Fruit fly (Drosophila melanogaster) whole organism, embryonic: ENCODE data around the gene CG12522.

Experiments
- B-H2 ChIP-seq: fragments of 200-800 bp; sonication (Bioruptor generic); optimal IDR thresholded peaks from 2 replicates; lab custom pipeline; 2018; ENCODE audit warnings: missing biosample characterization, mild to moderate bottlenecking, missing genetic modification characterization
- CG11085 ChIP-seq: fragments of 200-800 bp; sonication (Bioruptor generic); IDR thresholded peaks from 2 replicates; pipeline ENCODE4 v1.3.6; 2022; ENCODE audit warnings: missing biosample characterization, missing genetic modification characterization
- CG12155 ChIP-seq: fragments of 200-800 bp; sonication (Bioruptor generic); optimal IDR thresholded peaks from 3 replicates; lab custom pipeline; 2016; ENCODE audit warnings: missing biosample characterization, missing genetic modification characterization
- CG13775 ChIP-seq: fragments of 200-800 bp; sonication (Bioruptor generic); optimal IDR thresholded peaks from 3 replicates; lab custom pipeline; 2017; ENCODE audit warnings: missing biosample characterization, mild to moderate bottlenecking, missing genetic modification characterization
- CG14667 ChIP-seq: fragments of 200-800 bp; sonication (Bioruptor generic); IDR thresholded peaks from 2 replicates; pipeline ENCODE4 v1.3.6; 2022; ENCODE audit warnings: missing biosample characterization, missing genetic modification characterization
- CG1603 ChIP-seq: fragments of 200-800 bp; sonication (Bioruptor generic); optimal IDR thresholded peaks from 2 replicates; lab custom pipeline; 2019; ENCODE audit warnings: missing biosample characterization, mild to moderate bottlenecking, missing genetic modification characterization, moderate library complexity
- CG1647 ChIP-seq: fragments of 200-800 bp; sonication (Bioruptor generic); optimal IDR thresholded peaks from 3 replicates; lab custom pipeline; 2016; ENCODE audit warnings: missing biosample characterization, missing genetic modification characterization
- CG16779 ChIP-seq: fragments of 200-800 bp; sonication (Bioruptor generic); IDR thresholded peaks from 2 replicates; pipeline ENCODE4 v1.3.6; 2022; ENCODE audit warnings: missing biosample characterization, missing genetic modification characterization
- CG17359 ChIP-seq: fragments of 200-800 bp; sonication (Bioruptor generic); optimal IDR thresholded peaks from 3 replicates; lab custom pipeline; 2018; ENCODE audit warnings: missing biosample characterization, mild to moderate bottlenecking, missing genetic modification characterization, moderate library complexity
- CG17612 ChIP-seq: fragments of 200-800 bp; sonication (Bioruptor generic); IDR thresholded peaks from 2 replicates; pipeline ENCODE4 v1.3.6; 2022; ENCODE audit warnings: missing biosample characterization, missing genetic modification characterization
- CG2712 ChIP-seq: fragments of 200-800 bp; optimal IDR thresholded peaks from 3 replicates; lab custom pipeline; 2019; ENCODE audit warnings: missing biosample characterization, mild to moderate bottlenecking, missing genetic modification characterization, moderate library complexity
- CG3065 ChIP-seq: fragments of 200-800 bp; sonication (Bioruptor generic); optimal IDR thresholded peaks from 2 replicates; lab custom pipeline; 2016; ENCODE audit warnings: missing biosample characterization, missing genetic modification characterization
- CG31388 ChIP-seq: fragments of 200-800 bp; sonication (Bioruptor generic); optimal IDR thresholded peaks from 2 replicates; lab custom pipeline; 2016; ENCODE audit warnings: missing biosample characterization, missing genetic modification characterization
- CG43689 ChIP-seq: fragments of 200-800 bp; sonication (Bioruptor generic); IDR thresholded peaks from 2 replicates; pipeline ENCODE4 v1.3.6; 2022; ENCODE audit warnings: missing biosample characterization, missing genetic modification characterization
- CG4404 ChIP-seq: fragments of 200-800 bp; sonication (Bioruptor generic); IDR thresholded peaks from 2 replicates; pipeline ENCODE4 v1.3.6; 2022; ENCODE audit warnings: missing biosample characterization, missing genetic modification characterization
- CG4730 ChIP-seq: fragments of 200-800 bp; sonication (Bioruptor generic); IDR thresholded peaks from 2 replicates; pipeline ENCODE4 v1.3.6; 2022; ENCODE audit warnings: missing biosample characterization, missing genetic modification characterization
- CG9215 ChIP-seq: fragments of 200-800 bp; sonication (Bioruptor generic); IDR thresholded peaks from 2 replicates; pipeline ENCODE4 v1.3.6; 2022; ENCODE audit warnings: missing biosample characterization, missing genetic modification characterization
- Dfd ChIP-seq, 2 experiments: fragments of >200 bp; optimal IDR thresholded peaks; 2 replicates each; lab custom pipeline; 2017; ENCODE audit warnings: missing biosample characterization in 2 of 2, missing genetic modification characterization in 2 of 2
- E2f1 ChIP-seq: fragments of 200-800 bp; sonication (Bioruptor generic); IDR thresholded peaks from 2 replicates; pipeline ENCODE4 v1.3.6; 2022; ENCODE audit warnings: missing biosample characterization, missing genetic modification characterization
- HLH3B ChIP-seq: fragments of 200-800 bp; sonication (Bioruptor generic); IDR thresholded peaks from 2 replicates; pipeline ENCODE4 v1.3.6; 2022; ENCODE audit warnings: missing biosample characterization, missing genetic modification characterization
- HmgZ ChIP-seq: fragments of 200-800 bp; sonication (Bioruptor generic); optimal IDR thresholded peaks from 2 replicates; lab custom pipeline; 2018; ENCODE audit warnings: missing biosample characterization, mild to moderate bottlenecking, missing genetic modification characterization
- Kr ChIP-seq: fragments of 200-800 bp; sonication (Bioruptor generic); optimal IDR thresholded peaks from 2 replicates; lab custom pipeline; 2017; ENCODE audit warnings: missing biosample characterization, mild to moderate bottlenecking, missing genetic modification characterization
- Lim3 ChIP-seq: fragments of 200-800 bp; sonication (Bioruptor generic); IDR thresholded peaks from 2 replicates; pipeline ENCODE4 v1.3.6; 2022; ENCODE audit warnings: missing biosample characterization, missing genetic modification characterization
- MBD-R2 ChIP-seq: fragments of 200-800 bp; sonication (Bioruptor generic); IDR thresholded peaks from 2 replicates; pipeline ENCODE4 v1.3.6; 2022; ENCODE audit warnings: missing biosample characterization, missing genetic modification characterization
- Med ChIP-seq: fragments of 200-800 bp; sonication (Bioruptor generic); peaks from one replicate; lab custom pipeline; 2016; ENCODE audit warnings: missing biosample characterization, missing genetic modification characterization, mild to moderate bottlenecking, inconsistent platforms, moderate library complexity
- NC2β ChIP-seq: fragments of 200-800 bp; sonication (Bioruptor generic); optimal IDR thresholded peaks from 2 replicates; lab custom pipeline; 2016; ENCODE audit warnings: missing biosample characterization, missing genetic modification characterization
- Pdp1 ChIP-seq, 2 experiments: fragments of 200-800 bp; sonication (Bioruptor generic); optimal IDR thresholded peaks; 3 replicates each; lab custom pipeline; 2016; ENCODE audit warnings: missing biosample characterization in 2 of 2, missing genetic modification characterization in 2 of 2, mild to moderate bottlenecking in 1 of 2, moderate library complexity in 1 of 2
- Side ChIP-seq: fragments of 200-800 bp; sonication (Bioruptor generic); optimal IDR thresholded peaks from 2 replicates; lab custom pipeline; 2016; ENCODE audit warnings: missing biosample characterization, missing genetic modification characterization
- Spps ChIP-seq: fragments of 200-800 bp; sonication (Bioruptor generic); optimal IDR thresholded peaks from 2 replicates; lab custom pipeline; 2018; ENCODE audit warnings: missing biosample characterization, mild to moderate bottlenecking, missing genetic modification characterization
- Stat92E ChIP-seq, 3 experiments: fragments of >200 bp in 2 of 3; fragments of 200-800 bp in 1 of 3; sonication (Bioruptor generic) in 1 of 3; optimal IDR thresholded peaks; 2 replicates each; lab custom pipeline; 2017 to 2019; ENCODE audit warnings: missing biosample characterization in 3 of 3, missing genetic modification characterization in 3 of 3, mild to moderate bottlenecking in 1 of 3, moderate library complexity in 1 of 3
- Vsx1 ChIP-seq: fragments of 200-800 bp; sonication (Bioruptor generic); optimal IDR thresholded peaks from 2 replicates; lab custom pipeline; 2017; ENCODE audit warnings: missing biosample characterization, mild to moderate bottlenecking, missing genetic modification characterization, missing genetic modification reagents
- cato ChIP-seq: fragments of 200-800 bp; sonication (Bioruptor generic); optimal IDR thresholded peaks from 2 replicates; lab custom pipeline; 2016; ENCODE audit warnings: missing biosample characterization, missing genetic modification characterization, borderline replicate concordance
- crol ChIP-seq: fragments of 200-800 bp; sonication (Bioruptor generic); IDR thresholded peaks from 2 replicates; pipeline ENCODE4 v1.3.6; 2022; ENCODE audit warnings: missing biosample characterization, missing genetic modification characterization
- eyg ChIP-seq: fragments of 200-800 bp; sonication (Bioruptor generic); optimal IDR thresholded peaks from 3 replicates; lab custom pipeline; 2016; ENCODE audit warnings: missing biosample characterization, missing genetic modification characterization
- gcm2 ChIP-seq: fragments of 200-800 bp; sonication (Bioruptor generic); optimal IDR thresholded peaks from 2 replicates; lab custom pipeline; 2016; ENCODE audit warnings: missing biosample characterization, missing genetic modification characterization
- gem ChIP-seq: fragments of 200-800 bp; sonication (Bioruptor generic); optimal IDR thresholded peaks from 2 replicates; lab custom pipeline; 2019; ENCODE audit warnings: missing biosample characterization, mild to moderate bottlenecking, missing genetic modification characterization, moderate library complexity
- grau ChIP-seq: fragments of 200-800 bp; optimal IDR thresholded peaks from 3 replicates; lab custom pipeline; 2019; ENCODE audit warnings: missing biosample characterization, mild to moderate bottlenecking, missing genetic modification characterization, moderate library complexity
- grn ChIP-seq: fragments of 200-800 bp; sonication (Bioruptor generic); optimal IDR thresholded peaks from 3 replicates; lab custom pipeline; 2017; ENCODE audit warnings: missing biosample characterization, missing genetic modification characterization
- lola ChIP-seq, 3 experiments: fragments of >200 bp in 2 of 3; fragments of 200-800 bp in 1 of 3; sonication (Bioruptor generic) in 1 of 3; optimal IDR thresholded peaks; 2 replicates each; lab custom pipeline; 2017 to 2019; ENCODE audit warnings: missing biosample characterization in 3 of 3, missing genetic modification characterization in 3 of 3, mild to moderate bottlenecking in 1 of 3, moderate library complexity in 1 of 3
- org-1 ChIP-seq: fragments of 200-800 bp; sonication (Bioruptor generic); optimal IDR thresholded peaks from 2 replicates; lab custom pipeline; 2017; ENCODE audit warnings: missing biosample characterization, missing genetic modification characterization
- repo ChIP-seq: fragments of 200-800 bp; sonication (Bioruptor generic); optimal IDR thresholded peaks from 2 replicates; lab custom pipeline; 2016; ENCODE audit warnings: missing biosample characterization, missing genetic modification characterization
- sc ChIP-seq, 3 experiments: fragments of >200 bp in 2 of 3; fragments of 200-800 bp in 1 of 3; sonication (Bioruptor generic) in 1 of 3; optimal IDR thresholded peaks; 2 replicates in 2 of 3; 3 replicates in 1 of 3; lab custom pipeline; 2017; ENCODE audit warnings: mild to moderate bottlenecking in 1 of 3, missing biosample characterization in 1 of 3, missing genetic modification characterization in 1 of 3, missing genetic modification reagents in 1 of 3
- seq ChIP-seq: fragments of 200-800 bp; sonication (Bioruptor generic); IDR thresholded peaks from 2 replicates; pipeline ENCODE4 v1.3.6; 2022; ENCODE audit warnings: missing biosample characterization, missing genetic modification characterization
- sim ChIP-seq: fragments of 200-800 bp; sonication (Bioruptor generic); IDR thresholded peaks from 2 replicates; pipeline ENCODE4 v1.3.6; 2022; ENCODE audit warnings: missing biosample characterization, missing genetic modification characterization
- tin ChIP-seq: fragments of 200-800 bp; sonication (Bioruptor generic); optimal IDR thresholded peaks from 3 replicates; lab custom pipeline; 2016; ENCODE audit warnings: missing biosample characterization, missing genetic modification characterization
- trh ChIP-seq: fragments of 200-800 bp; sonication (Bioruptor generic); optimal IDR thresholded peaks from 2 replicates; lab custom pipeline; 2016; ENCODE audit warnings: missing biosample characterization, missing genetic modification characterization
- tup ChIP-seq: fragments of 200-800 bp; sonication (Bioruptor generic); optimal IDR thresholded peaks from 2 replicates; lab custom pipeline; 2016; ENCODE audit warnings: missing biosample characterization, mild to moderate bottlenecking, missing genetic modification characterization, moderate library complexity
- vvl ChIP-seq: fragments of 200-800 bp; sonication (Bioruptor generic); IDR thresholded peaks from 2 replicates; pipeline ENCODE4 v1.3.6; 2022; ENCODE audit warnings: missing biosample characterization, missing genetic modification characterization
- zen2 ChIP-seq: fragments of 200-800 bp; sonication (Bioruptor generic); IDR thresholded peaks from 3 replicates; pipeline ENCODE4 v1.3.6; 2022; ENCODE audit warnings: missing biosample characterization, missing genetic modification characterization; ENCODE audit not compliant: partially characterized antibody

CG12522 gene

dm6 chr3L:11123088-11123487 is 15.1 kb downstream of the CG12522 start, which contains the start of the genes Ufd1 and NaPi-III (continued):
- TF ChIP-seq CG13775 (GFP tag; lab: Kevin White, UChicago), result peak; percentile 46
- TF ChIP-seq CG4404 (GFP tag; lab: Robert Waterston, UW), result no peak
- no peak for TF ChIP-seq tup (GFP tag; lab: Kevin White, UChicago)
- peak; percentile 92 for TF ChIP-seq Med (GFP tag; lab: Kevin White, UChicago)
- no peak for TF ChIP-seq tin (GFP tag; lab: Kevin White, UChicago)
- no peak for TF ChIP-seq Lim3 (GFP tag; lab: Robert Waterston, UW)
- peak; percentile 60 for TF ChIP-seq NC2β (GFP tag; lab: Kevin White, UChicago)
- no peak for TF ChIP-seq sc (optimal IDR thresholded peaks at IDR 0.05; lab: Kevin White, UChicago)
- no peak for TF ChIP-seq sc (GFP tag; optimal IDR thresholded peaks at IDR 0.05; lab: Kevin White, UChicago)
- TF ChIP-seq CG16779 (GFP tag; lab: Robert Waterston, UW), result no peak
- no peak for TF ChIP-seq grn (GFP tag; lab: Kevin White, UChicago)
- TF ChIP-seq HmgZ (tag; lab: Kevin White, UChicago), result peak; percentile 91
- TF ChIP-seq sim (GFP tag; lab: Robert Waterston, UW), result no peak
- TF ChIP-seq repo (GFP tag; lab: Kevin White, UChicago), result no peak
- TF ChIP-seq lola (GFP tag; optimal IDR thresholded peaks at IDR 0.05; lab: Kevin White, UChicago), result no peak
- TF ChIP-seq Spps, result no peak
- peak; percentile 94 for TF ChIP-seq CG1603 (tag; lab: Kevin White, UChicago)
- TF ChIP-seq CG4730 (GFP tag; lab: Robert Waterston, UW), result no peak
- TF ChIP-seq MBD-R2 (GFP tag; lab: Robert Waterston, UW), result peak; percentile 97
- peak; percentile 64 for TF ChIP-seq B-H2
- TF ChIP-seq CG17359, result peak; percentile 57
- no peak for TF ChIP-seq Vsx1
- TF ChIP-seq seq (GFP tag; lab: Robert Waterston, UW), result no peak
- no peak for TF ChIP-seq CG14667 (GFP tag; lab: Robert Waterston, UW)
- no peak for TF ChIP-seq CG11085 (GFP tag; lab: Robert Waterston, UW)
- TF ChIP-seq CG2712, result peak; percentile 56
- TF ChIP-seq zen2 (GFP tag; lab: Robert Waterston, UW), result peak; percentile 65; the same call in 2 of the 3 replicates
- TF ChIP-seq gcm2, result no peak
- TF ChIP-seq org-1, result no peak
- peak; percentile 71 for TF ChIP-seq eyg (GFP tag; lab: Kevin White, UChicago)
- TF ChIP-seq CG3065 (GFP tag; lab: Kevin White, UChicago), result no peak
- TF ChIP-seq Kr, result no peak
- peak; percentile 51; the same call in 1 of the 2 replicates for TF ChIP-seq E2f1 (GFP tag; lab: Robert Waterston, UW)
- no peak for TF ChIP-seq CG43689
- no peak for TF ChIP-seq trh (GFP tag; lab: Kevin White, UChicago)
- TF ChIP-seq crol (GFP tag; lab: Robert Waterston, UW), result no peak
- TF ChIP-seq cato (GFP tag; lab: Kevin White, UChicago), result no peak
- no peak for TF ChIP-seq CG31388 (GFP tag; lab: Kevin White, UChicago)
- TF ChIP-seq CG17612 (GFP tag; lab: Robert Waterston, UW), result no peak
- no peak; the same call in 1 of the 2 replicates for TF ChIP-seq CG9215 (GFP tag; lab: Robert Waterston, UW)
- peak in 1 of 3 experiments; percentile 80 for TF ChIP-seq Stat92E (GFP tag; optimal IDR thresholded peaks at IDR 0.05; lab: Kevin White, UChicago)
- no peak for TF ChIP-seq HLH3B (GFP tag; lab: Robert Waterston, UW)
- peak; percentile 46 for TF ChIP-seq grau (tag; lab: Kevin White, UChicago)
- TF ChIP-seq CG1647 (GFP tag; lab: Kevin White, UChicago), result no peak
- TF ChIP-seq Dfd (GFP tag; optimal IDR thresholded peaks at IDR 0.05; lab: Kevin White, UChicago), result no peak
- TF ChIP-seq CG12155 (GFP tag; lab: Kevin White, UChicago), result peak; percentile 56
- TF ChIP-seq Side, result peak; percentile 20
- TF ChIP-seq gem (tag; lab: Kevin White, UChicago), result peak; percentile 6
- TF ChIP-seq Pdp1 (GFP tag; optimal IDR thresholded peaks at IDR 0.05; lab: Kevin White, UChicago), result peak in 1 of 2 experiments; percentile 74
- peak; percentile 59; the same call in 1 of the 2 replicates for TF ChIP-seq vvl (GFP tag; lab: Robert Waterston, UW)
